Worm (Caenorhabditis elegans): ENCODE results near the gene unc-33.

Gene unc-33

ce11 chrIV:3516586-3516985 is at the start of gene unc-33:
Gene unc-33 (plus strand): TSS chrIV:3516886.
- TF ChIP-seq pes-1 (GFP tag; IDR thresholded peaks at IDR 0.05) (no peak), scrt-1 (GFP tag; IDR thresholded peaks at IDR 0.05) (no peak), ets-7 (tag; optimal IDR thresholded peaks at IDR 0.05) (no peak), hnd-1 (tag; optimal IDR thresholded peaks at IDR 0.05) (no peak), tbx-11 (GFP tag; IDR thresholded peaks at IDR 0.05) (no peak), F13C5.2 (tag; optimal IDR thresholded peaks at IDR 0.05) (no peak)

- TF ChIP-seq ceh-36 (tag; optimal IDR thresholded peaks at IDR 0.05) = no peak
- no peak for TF ChIP-seq tbx-11 (GFP tag; IDR thresholded peaks at IDR 0.05)
- no peak for TF ChIP-seq sea-1 (GFP tag; conservative IDR thresholded peaks at IDR 0.05)
- no peak for TF ChIP-seq ets-7 (tag; optimal IDR thresholded peaks at IDR 0.05)
- no peak for TF ChIP-seq hnd-1 (tag; optimal IDR thresholded peaks at IDR 0.05)
- TF ChIP-seq pes-1 (GFP tag; IDR thresholded peaks at IDR 0.05) = no peak
- TF ChIP-seq B0310.2 (tag; optimal IDR thresholded peaks at IDR 0.05) = no peak
- TF ChIP-seq ceh-13 (GFP tag; optimal IDR thresholded peaks at IDR 0.05) = no peak
- TF ChIP-seq hmg-4 (GFP tag; optimal IDR thresholded peaks at IDR 0.05) = no peak
- TF ChIP-seq hmbx-1 (tag; optimal IDR thresholded peaks at IDR 0.05) = no peak
- no peak for TF ChIP-seq aly-1 (tag; optimal IDR thresholded peaks at IDR 0.05)
- no peak for TF ChIP-seq tra-4 (tag; optimal IDR thresholded peaks at IDR 0.05)
- no peak for TF ChIP-seq tbx-37 (GFP tag; conservative IDR thresholded peaks at IDR 0.05)
- no peak for TF ChIP-seq F13C5.2 (tag; optimal IDR thresholded peaks at IDR 0.05)
- no peak for TF ChIP-seq flt-1 (GFP tag; IDR thresholded peaks at IDR 0.05)
- no peak for TF ChIP-seq scrt-1 (GFP tag; IDR thresholded peaks at IDR 0.05)
These were observed 49.6 kb upstream of the unc-33 start, which contains the start of gene F58E2.3 for ce11 chrIV:3467128-3467527. Gene F58E2.3 (plus strand): TSS chrIV:3467428.

ce11 chrIV:3467751-3468150 is 48.9 kb upstream of the unc-33 start:
- TF ChIP-seq tbx-11 (GFP tag; IDR thresholded peaks at IDR 0.05) (no peak), ama-1 (optimal IDR thresholded peaks at IDR 0.05) (no peak), ceh-13 (GFP tag; optimal IDR thresholded peaks at IDR 0.05) (no peak), B0310.2 (tag; optimal IDR thresholded peaks at IDR 0.05) (no peak), tra-4 (tag; optimal IDR thresholded peaks at IDR 0.05) (no peak), hnd-1 (tag; optimal IDR thresholded peaks at IDR 0.05) (no peak), aly-1 (tag; optimal IDR thresholded peaks at IDR 0.05) (no peak), hmbx-1 (tag; optimal IDR thresholded peaks at IDR 0.05) (no peak)

- TF ChIP-seq aly-1 (tag; optimal IDR thresholded peaks at IDR 0.05) (no peak), ets-7 (tag; optimal IDR thresholded peaks at IDR 0.05) (no peak)
These were observed 46.9 kb upstream of the unc-33 start, which contains the start of gene F58E2.2 for ce11 chrIV:3469742-3470141. Gene F58E2.2 (plus strand): TSS chrIV:3470042.

ce11 chrIV:3477124-3477523 is 39.6 kb upstream of the unc-33 start, which contains the start of gene srz-69:
Gene srz-69 (minus strand): TSS chrIV:3477224.
- TF ChIP-seq B0310.2 (tag; optimal IDR thresholded peaks at IDR 0.05) = no peak
- TF ChIP-seq ceh-13 (GFP tag; optimal IDR thresholded peaks at IDR 0.05) = no peak
- no peak for TF ChIP-seq hnd-1 (tag; optimal IDR thresholded peaks at IDR 0.05)
- TF ChIP-seq aly-1 (tag; optimal IDR thresholded peaks at IDR 0.05) = no peak
- no peak for TF ChIP-seq F13C5.2 (tag; optimal IDR thresholded peaks at IDR 0.05)
- TF ChIP-seq tra-4 (tag; optimal IDR thresholded peaks at IDR 0.05) = no peak
- no peak for TF ChIP-seq tbx-11 (GFP tag; IDR thresholded peaks at IDR 0.05)

ce11 chrIV:3478911-3479385 is 37.7 kb upstream of the unc-33 start, which contains the start of the genes srz-70 and C09G12.5:
Gene srz-70 (minus strand): TSS chrIV:3479011.
Gene C09G12.5 (plus strand): TSS chrIV:3479335.
- TF ChIP-seq hnd-1 (tag; optimal IDR thresholded peaks at IDR 0.05) (no peak), B0310.2 (tag; optimal IDR thresholded peaks at IDR 0.05) (no peak), aly-1 (tag; optimal IDR thresholded peaks at IDR 0.05) (no peak), ceh-36 (tag; optimal IDR thresholded peaks at IDR 0.05) (no peak), hmbx-1 (tag; optimal IDR thresholded peaks at IDR 0.05) (no peak), scrt-1 (GFP tag; IDR thresholded peaks at IDR 0.05) (no peak), ceh-13 (GFP tag; optimal IDR thresholded peaks at IDR 0.05) (no peak), ets-7 (tag; optimal IDR thresholded peaks at IDR 0.05) (no peak), tbx-37 (GFP tag; conservative IDR thresholded peaks at IDR 0.05) (no peak), pes-1 (GFP tag; IDR thresholded peaks at IDR 0.05) (no peak)

ce11 chrIV:3481760-3482159 is 34.9 kb upstream of the unc-33 start, which contains the start of gene srz-37:
Gene srz-37 (minus strand): TSS chrIV:3481860.
- TF ChIP-seq flt-1 (GFP tag; IDR thresholded peaks at IDR 0.05) = no peak
- TF ChIP-seq hnd-1 (tag; optimal IDR thresholded peaks at IDR 0.05) = no peak
- no peak for TF ChIP-seq pes-1 (GFP tag; IDR thresholded peaks at IDR 0.05)
- TF ChIP-seq scrt-1 (GFP tag; IDR thresholded peaks at IDR 0.05) = no peak
- no peak for TF ChIP-seq tbx-37 (GFP tag; conservative IDR thresholded peaks at IDR 0.05)
- TF ChIP-seq hmbx-1 (tag; optimal IDR thresholded peaks at IDR 0.05) = no peak
- TF ChIP-seq F13C5.2 (tag; optimal IDR thresholded peaks at IDR 0.05) = no peak
- no peak for TF ChIP-seq tbx-11 (GFP tag; IDR thresholded peaks at IDR 0.05)

ce11 chrIV:3482195-3482959 is 34.3 kb upstream of the unc-33 start, which contains the start of gene srz-82:
Gene srz-82 (plus strand): TSS chrIV:3482895.
- no peak for TF ChIP-seq aly-1 (tag; optimal IDR thresholded peaks at IDR 0.05)
- TF ChIP-seq ama-1 (optimal IDR thresholded peaks at IDR 0.05) = no peak
- no peak for TF ChIP-seq hnd-1 (tag; optimal IDR thresholded peaks at IDR 0.05)
